Fruit fly (Drosophila melanogaster): ENCODE data around the gene B4.

Gene B4

DNA sequence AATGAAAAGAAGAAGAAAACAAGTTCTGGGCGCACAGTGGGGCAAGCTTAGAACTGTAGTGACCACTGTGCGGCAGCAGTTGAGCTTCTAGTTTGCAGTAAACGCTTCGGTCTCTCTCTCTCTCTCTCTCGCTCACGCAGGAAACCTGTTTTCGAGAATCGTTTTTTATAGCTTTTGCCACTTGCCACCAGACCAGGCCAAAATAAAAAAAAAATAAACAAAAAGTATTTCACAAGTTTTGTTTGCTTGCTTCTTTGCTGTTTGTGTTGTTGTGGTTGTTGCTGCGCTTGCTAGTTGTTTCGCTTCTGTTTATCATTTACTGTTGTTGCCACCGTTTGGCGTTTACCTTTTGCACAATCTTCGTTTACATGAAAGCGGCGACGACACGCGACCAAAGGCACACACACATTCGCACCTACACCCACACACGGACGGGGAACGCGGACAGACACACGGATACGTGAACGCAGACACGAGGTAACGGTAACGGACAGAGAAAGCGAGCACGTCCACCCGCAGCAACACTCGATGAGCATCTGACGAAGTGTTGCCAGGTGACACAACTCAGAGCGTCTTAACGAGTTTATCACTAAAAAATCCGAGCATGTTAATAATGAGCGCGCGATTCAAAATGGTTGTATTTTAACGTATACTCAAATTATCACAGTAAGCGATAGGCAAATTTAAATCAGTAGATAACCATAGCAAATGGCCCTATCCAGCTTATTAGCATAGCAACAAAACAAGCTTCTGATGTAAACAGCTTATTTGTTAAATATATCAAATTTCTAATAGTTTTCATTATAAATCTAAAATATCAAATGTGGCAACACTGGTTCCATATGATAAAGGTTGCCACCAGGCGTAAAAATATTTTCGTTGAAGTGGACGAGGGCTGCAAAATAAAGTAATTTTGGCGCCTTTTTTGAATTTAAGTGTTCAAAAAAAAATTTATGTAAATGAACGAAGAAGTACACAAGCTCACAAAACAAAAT is at the start of gene B4:
TSS of gene B4 (minus strand) at position 543 of the 995 bp plus-strand sequence.
- TF ChIP-seq Sin3A (optimal IDR thresholded peaks at IDR 0.05) (no peak), psq (optimal IDR thresholded peaks at IDR 0.05) (no peak), insv (optimal IDR thresholded peaks at IDR 0.05) (no peak), h (optimal IDR thresholded peaks at IDR 0.05) (no peak), Myc (optimal IDR thresholded peaks at IDR 0.05) (no peak), ttk (optimal IDR thresholded peaks at IDR 0.05) (no peak)

DNA sequence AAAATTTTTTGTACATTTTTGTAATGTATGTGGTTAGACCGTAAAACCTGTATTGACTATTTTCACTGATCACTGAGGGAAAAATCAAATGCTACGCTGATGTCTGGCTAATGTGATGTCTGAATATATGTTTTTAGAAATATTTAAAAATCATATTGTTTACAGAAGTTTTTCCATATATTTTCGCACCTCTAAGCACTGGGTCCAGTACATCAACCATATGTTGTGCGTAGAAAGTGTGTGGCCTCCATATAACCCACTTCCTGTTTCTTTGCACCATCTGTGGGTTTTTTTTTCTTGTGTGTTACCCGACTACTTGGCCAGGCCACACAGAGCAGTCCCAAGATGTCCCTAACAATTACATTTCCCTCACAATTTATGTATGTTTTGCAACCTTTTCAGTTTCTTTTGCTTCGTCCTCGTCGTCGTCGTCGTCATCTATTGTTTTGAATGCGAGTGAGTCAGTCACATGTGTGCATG is 48.0 kb upstream of the B4 start, which contains the start of gene CG9254:
TSS of gene CG9254 (minus strand) at position 51 of the 480 bp plus-strand sequence.
- TF ChIP-seq Myc (optimal IDR thresholded peaks at IDR 0.05) (no peak), h (optimal IDR thresholded peaks at IDR 0.05) (no peak), Sin3A (optimal IDR thresholded peaks at IDR 0.05) (no peak), insv (optimal IDR thresholded peaks at IDR 0.05) (no peak), psq (optimal IDR thresholded peaks at IDR 0.05) (no peak), ttk (optimal IDR thresholded peaks at IDR 0.05) (no peak)

dm6 chr2L:13591393-13591792 is 42.3 kb upstream of the B4 start:
- no peak for TF ChIP-seq Sin3A (optimal IDR thresholded peaks at IDR 0.05)
- TF ChIP-seq h (optimal IDR thresholded peaks at IDR 0.05): no peak
- TF ChIP-seq psq (optimal IDR thresholded peaks at IDR 0.05): no peak
- no peak for TF ChIP-seq ttk (optimal IDR thresholded peaks at IDR 0.05)

- no peak for TF ChIP-seq h (optimal IDR thresholded peaks at IDR 0.05)
- no peak for TF ChIP-seq ttk (optimal IDR thresholded peaks at IDR 0.05)
- TF ChIP-seq insv (optimal IDR thresholded peaks at IDR 0.05): no peak
- TF ChIP-seq Myc (optimal IDR thresholded peaks at IDR 0.05): no peak
- TF ChIP-seq psq (optimal IDR thresholded peaks at IDR 0.05): no peak
These were observed 37.5 kb upstream of the B4 start for dm6 chr2L:13586655-13587054.

- no peak for TF ChIP-seq ttk (optimal IDR thresholded peaks at IDR 0.05)
- no peak for TF ChIP-seq h (optimal IDR thresholded peaks at IDR 0.05)
- no peak for TF ChIP-seq Myc (optimal IDR thresholded peaks at IDR 0.05)
- no peak for TF ChIP-seq Sin3A (optimal IDR thresholded peaks at IDR 0.05)
These were observed 22.8 kb upstream of the B4 start for dm6 chr2L:13571791-13572451.

dm6 chr2L:13570982-13571426 is 21.9 kb upstream of the B4 start:
- TF ChIP-seq Sin3A (optimal IDR thresholded peaks at IDR 0.05) (no peak), h (optimal IDR thresholded peaks at IDR 0.05) (no peak), psq (optimal IDR thresholded peaks at IDR 0.05) (no peak), ttk (optimal IDR thresholded peaks at IDR 0.05) (no peak), insv (optimal IDR thresholded peaks at IDR 0.05) (no peak), Myc (optimal IDR thresholded peaks at IDR 0.05) (no peak)

DNA sequence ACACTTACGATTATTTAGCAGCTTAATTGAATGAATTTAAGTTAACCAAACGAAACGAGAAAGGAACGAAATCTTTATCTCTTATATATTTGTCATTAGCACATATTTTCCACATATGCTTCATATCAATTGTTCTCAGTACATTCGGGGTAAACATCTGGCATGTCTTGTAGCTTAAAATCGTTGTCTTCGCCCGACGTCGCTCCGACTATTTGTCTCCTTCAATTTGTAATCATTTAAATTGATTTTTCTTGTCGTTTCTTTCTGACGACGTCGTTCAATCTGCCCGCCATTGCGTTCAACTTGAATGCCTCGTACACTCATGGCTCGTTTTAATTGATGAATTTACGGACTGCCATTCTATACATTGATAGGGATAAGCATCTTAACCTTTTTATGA is 20.9 kb upstream of the B4 start:
- TF ChIP-seq insv (optimal IDR thresholded peaks at IDR 0.05) (no peak), psq (optimal IDR thresholded peaks at IDR 0.05) (no peak), ttk (optimal IDR thresholded peaks at IDR 0.05) (no peak), Myc (optimal IDR thresholded peaks at IDR 0.05) (no peak), h (optimal IDR thresholded peaks at IDR 0.05) (no peak), Sin3A (optimal IDR thresholded peaks at IDR 0.05) (no peak)

- TF ChIP-seq h (optimal IDR thresholded peaks at IDR 0.05) (no peak), Sin3A (optimal IDR thresholded peaks at IDR 0.05) (no peak)
These were observed 19.8 kb upstream of the B4 start for dm6 chr2L:13568938-13569337.

dm6 chr2L:13555397-13555796 is 6.3 kb upstream of the B4 start:
- TF ChIP-seq Sin3A (optimal IDR thresholded peaks at IDR 0.05) (no peak), h (optimal IDR thresholded peaks at IDR 0.05) (no peak), psq (optimal IDR thresholded peaks at IDR 0.05) (no peak)

DNA sequence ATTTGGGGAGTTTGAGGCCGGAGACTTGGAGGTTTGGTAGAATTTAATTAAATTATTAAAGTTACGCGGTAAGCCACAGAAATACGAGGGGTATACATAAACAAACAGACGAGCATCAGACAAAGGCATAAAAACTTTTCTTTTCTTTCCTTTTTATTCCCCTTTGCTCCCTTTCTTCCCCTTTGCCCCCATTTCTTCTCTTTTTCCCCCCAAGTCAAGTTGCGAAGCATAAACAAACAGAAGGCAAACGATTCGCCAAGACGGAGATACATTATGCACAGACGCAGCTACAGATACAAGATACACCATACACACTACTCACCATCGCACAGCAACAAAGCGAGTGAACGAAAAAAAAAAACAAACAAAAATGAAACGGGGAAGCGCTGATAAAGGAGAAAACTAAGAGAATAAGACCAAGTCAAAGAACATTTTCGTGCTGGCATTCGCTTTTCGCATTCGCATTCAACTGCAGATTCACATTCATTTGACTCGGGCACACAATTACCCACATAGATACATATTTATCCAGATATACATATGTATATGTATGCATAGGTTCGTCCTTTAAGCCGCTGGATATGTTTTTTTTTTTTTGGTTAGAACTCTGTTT is 5.5 kb upstream of the B4 start:
- TF ChIP-seq h (optimal IDR thresholded peaks at IDR 0.05) (no peak), psq (optimal IDR thresholded peaks at IDR 0.05) (no peak), ttk (optimal IDR thresholded peaks at IDR 0.05) (no peak), Sin3A (optimal IDR thresholded peaks at IDR 0.05) (no peak), Myc (optimal IDR thresholded peaks at IDR 0.05) (no peak), insv (optimal IDR thresholded peaks at IDR 0.05) (no peak)

DNA sequence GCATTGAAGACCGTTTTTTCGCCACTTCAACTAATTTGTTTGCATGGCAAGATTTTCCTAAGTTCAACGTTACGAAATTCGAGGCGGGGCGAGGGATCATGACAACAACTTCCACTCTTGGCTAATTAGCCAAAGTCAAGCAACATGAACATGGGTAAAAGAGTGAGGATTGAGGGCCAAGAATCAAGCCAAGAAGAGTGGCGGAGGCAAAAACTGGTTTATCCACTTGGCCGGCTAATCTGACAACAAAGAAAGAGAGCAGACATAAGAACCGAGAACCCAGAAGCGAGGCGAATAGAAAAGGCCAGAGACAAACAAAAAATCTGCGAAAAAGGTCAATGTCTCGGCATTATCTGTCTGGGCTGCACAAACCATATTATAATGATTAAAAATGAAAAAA is 3.6 kb upstream of the B4 start:
- TF ChIP-seq Sin3A (optimal IDR thresholded peaks at IDR 0.05): no peak
- no peak for TF ChIP-seq insv (optimal IDR thresholded peaks at IDR 0.05)
- no peak for TF ChIP-seq psq (optimal IDR thresholded peaks at IDR 0.05)
- TF ChIP-seq h (optimal IDR thresholded peaks at IDR 0.05): no peak

- no peak for TF ChIP-seq ttk (optimal IDR thresholded peaks at IDR 0.05)
- no peak for TF ChIP-seq h (optimal IDR thresholded peaks at IDR 0.05)
- no peak for TF ChIP-seq insv (optimal IDR thresholded peaks at IDR 0.05)
- no peak for TF ChIP-seq psq (optimal IDR thresholded peaks at IDR 0.05)
- TF ChIP-seq Sin3A (optimal IDR thresholded peaks at IDR 0.05): no peak
- TF ChIP-seq Myc (optimal IDR thresholded peaks at IDR 0.05): no peak
These were observed 1.4 kb upstream of the B4 start for dm6 chr2L:13550488-13551033.
